Fruit fly (Drosophila melanogaster) whole organism, embryonic: ENCODE results near the gene goe.

Source experiments
- Awh ChIP-seq: fragments of 200-800 bp; sonication (Bioruptor generic); IDR thresholded peaks from 2 replicates; pipeline ENCODE4, ENCODE4 v1.3.6; 2022; ENCODE audit warnings: missing biosample characterization, missing genetic modification characterization
- BEAF-32 ChIP-seq: fragments of 200-800 bp; sonication (Bioruptor generic); optimal IDR thresholded peaks from 3 replicates; lab custom pipeline; 2017; ENCODE audit warnings: missing biosample characterization, missing genetic modification characterization, mild to moderate bottlenecking, moderate library complexity, missing genetic modification reagents
- Bdp1 ChIP-seq: fragments of 200-800 bp; sonication (Bioruptor generic); optimal IDR thresholded peaks from 3 replicates; lab custom pipeline; 2016; ENCODE audit warnings: missing biosample characterization, missing genetic modification characterization
- CG10654 ChIP-seq: fragments of 200-800 bp; sonication (Bioruptor generic); optimal IDR thresholded peaks from 2 replicates; lab custom pipeline; 2016; ENCODE audit warnings: missing biosample characterization, missing genetic modification characterization
- CG10979 ChIP-seq: fragments of 200-800 bp; sonication (Bioruptor generic); optimal IDR thresholded peaks from 2 replicates; lab custom pipeline; 2018; ENCODE audit warnings: missing biosample characterization, mild to moderate bottlenecking, missing genetic modification characterization, moderate library complexity
- CG11723 ChIP-seq: fragments of 200-800 bp; sonication (Bioruptor generic); optimal IDR thresholded peaks from 2 replicates; lab custom pipeline; 2017; ENCODE audit warnings: missing biosample characterization, mild to moderate bottlenecking, missing genetic modification characterization
- CG12071 ChIP-seq: fragments of 200-800 bp; sonication (Bioruptor generic); optimal IDR thresholded peaks from 3 replicates; lab custom pipeline; 2018; ENCODE audit warnings: missing biosample characterization, mild to moderate bottlenecking, missing genetic modification characterization
- CG12155 ChIP-seq: fragments of 200-800 bp; sonication (Bioruptor generic); optimal IDR thresholded peaks from 3 replicates; lab custom pipeline; 2016; ENCODE audit warnings: missing biosample characterization, missing genetic modification characterization
- CG2199 ChIP-seq: fragments of 200-800 bp; sonication (Bioruptor generic); IDR thresholded peaks from 3 replicates; pipeline ENCODE4 v1.3.6; 2022; ENCODE audit warnings: missing biosample characterization, missing genetic modification characterization
- CG2678 ChIP-seq: fragments of 200-800 bp; sonication (Bioruptor generic); optimal IDR thresholded peaks from 3 replicates; lab custom pipeline; 2019; ENCODE audit warnings: missing biosample characterization, mild to moderate bottlenecking, missing genetic modification characterization, moderate library complexity
- CG2712 ChIP-seq: fragments of 200-800 bp; optimal IDR thresholded peaks from 3 replicates; lab custom pipeline; 2019; ENCODE audit warnings: missing biosample characterization, mild to moderate bottlenecking, missing genetic modification characterization, moderate library complexity
- CG31365 ChIP-seq: fragments of 200-800 bp; sonication (Bioruptor generic); optimal IDR thresholded peaks from 2 replicates; lab custom pipeline; 2018; ENCODE audit warnings: missing biosample characterization, mild to moderate bottlenecking, missing genetic modification characterization
- CG31388 ChIP-seq: fragments of 200-800 bp; sonication (Bioruptor generic); optimal IDR thresholded peaks from 2 replicates; lab custom pipeline; 2016; ENCODE audit warnings: missing biosample characterization, missing genetic modification characterization
- CG32532 ChIP-seq: fragments of 200-800 bp; sonication (Bioruptor generic); IDR thresholded peaks from 2 replicates; pipeline ENCODE4 v1.3.6; 2022; ENCODE audit warnings: missing biosample characterization, missing genetic modification characterization
- CG5180 ChIP-seq: fragments of 200-800 bp; sonication (Bioruptor generic); optimal IDR thresholded peaks from 3 replicates; lab custom pipeline; 2017; ENCODE audit warnings: missing biosample characterization, missing genetic modification characterization, mild to moderate bottlenecking, moderate library complexity, missing genetic modification reagents
- CG6791 ChIP-seq: fragments of 200-800 bp; sonication (Bioruptor generic); IDR thresholded peaks from 3 replicates; pipeline ENCODE4 v1.3.6; 2022; ENCODE audit warnings: missing biosample characterization, missing genetic modification characterization; ENCODE audit not compliant: partially characterized antibody
- CG7372 ChIP-seq: fragments of 200-800 bp; sonication (Bioruptor generic); IDR thresholded peaks from 2 replicates; pipeline ENCODE4 v1.3.6; 2022; ENCODE audit warnings: missing biosample characterization, missing genetic modification characterization
- CTCF ChIP-seq: fragments of 200-800 bp; sonication (Bioruptor generic); optimal IDR thresholded peaks from 2 replicates; lab custom pipeline; 2017; ENCODE audit warnings: missing biosample characterization, mild to moderate bottlenecking, missing genetic modification characterization, moderate library complexity
- Drgx ChIP-seq: fragments of 200-800 bp; sonication (Bioruptor generic); IDR thresholded peaks from 2 replicates; pipeline ENCODE4 v1.3.6; 2022; ENCODE audit warnings: missing biosample characterization, missing genetic modification characterization
- E2f2 ChIP-seq: fragments of 200-800 bp; sonication (Bioruptor generic); IDR thresholded peaks from 2 replicates; pipeline ENCODE4 v1.3.6; 2022; ENCODE audit warnings: missing biosample characterization, missing genetic modification characterization
- Elba2 ChIP-seq: fragments of 200-800 bp; sonication (Bioruptor generic); optimal IDR thresholded peaks from 3 replicates; lab custom pipeline; 2016; ENCODE audit warnings: missing biosample characterization, missing genetic modification characterization
- HLH4C ChIP-seq: fragments of 200-800 bp; sonication (Bioruptor generic); IDR thresholded peaks from 3 replicates; pipeline ENCODE4 v1.3.6; 2022; ENCODE audit warnings: missing biosample characterization, missing genetic modification characterization; ENCODE audit not compliant: partially characterized antibody
- Lhr ChIP-seq: fragments of 200-800 bp; sonication (Bioruptor generic); optimal IDR thresholded peaks from 3 replicates; lab custom pipeline; 2017; ENCODE audit warnings: mild to moderate bottlenecking, missing biosample characterization, missing genetic modification reagents, missing genetic modification characterization
- NFAT ChIP-seq: fragments of 200-800 bp; sonication (Bioruptor generic); IDR thresholded peaks from 2 replicates; pipeline ENCODE4 v1.3.6; 2022; ENCODE audit warnings: missing biosample characterization, missing genetic modification characterization
- Neu2 ChIP-seq: fragments of 200-800 bp; sonication (Bioruptor generic); optimal IDR thresholded peaks from 3 replicates; lab custom pipeline; 2016; ENCODE audit warnings: missing biosample characterization, missing genetic modification characterization, borderline replicate concordance
- Six4 ChIP-seq: fragments of 200-800 bp; sonication (Bioruptor generic); optimal IDR thresholded peaks from 2 replicates; lab custom pipeline; 2016; ENCODE audit warnings: missing biosample characterization, missing genetic modification characterization
- Spps ChIP-seq: fragments of 200-800 bp; sonication (Bioruptor generic); optimal IDR thresholded peaks from 2 replicates; lab custom pipeline; 2018; ENCODE audit warnings: missing biosample characterization, mild to moderate bottlenecking, missing genetic modification characterization
- Sry-β ChIP-seq: fragments of 200-800 bp; sonication (Bioruptor generic); optimal IDR thresholded peaks from 2 replicates; lab custom pipeline; 2018; ENCODE audit warnings: missing biosample characterization, mild to moderate bottlenecking, missing genetic modification characterization, moderate library complexity
- Sry-δ ChIP-seq: fragments of 200-800 bp; sonication (Bioruptor generic); optimal IDR thresholded peaks from 2 replicates; lab custom pipeline; 2016; ENCODE audit warnings: missing biosample characterization, missing genetic modification characterization
- Stat92E ChIP-seq, 3 experiments: fragments of >200 bp in 2 of 3; fragments of 200-800 bp in 1 of 3; sonication (Bioruptor generic) in 1 of 3; optimal IDR thresholded peaks; 2 replicates each; lab custom pipeline; 2017 to 2019; ENCODE audit warnings: missing biosample characterization in 3 of 3, missing genetic modification characterization in 3 of 3, mild to moderate bottlenecking in 1 of 3, moderate library complexity in 1 of 3
- aop ChIP-seq: fragments of 200-800 bp; sonication (Bioruptor generic); IDR thresholded peaks from 2 replicates; pipeline ENCODE4 v1.3.6; 2022; ENCODE audit warnings: missing biosample characterization, missing genetic modification characterization
- bbx ChIP-seq: fragments of 200-800 bp; sonication (Bioruptor generic); IDR thresholded peaks from 2 replicates; pipeline ENCODE4 v1.3.6; 2022; ENCODE audit warnings: missing biosample characterization, missing genetic modification characterization; ENCODE audit not compliant: partially characterized antibody
- bsh ChIP-seq, 2 experiments: fragments of 200-800 bp; sonication (Bioruptor generic); optimal IDR thresholded peaks; 2 replicates each; lab custom pipeline; 2017 to 2018; ENCODE audit warnings: mild to moderate bottlenecking in 2 of 2, missing biosample characterization in 2 of 2, missing genetic modification characterization in 2 of 2, moderate library complexity in 1 of 2
- cas ChIP-seq: fragments of 200-800 bp; sonication (Bioruptor generic); IDR thresholded peaks from 2 replicates; pipeline ENCODE4 v1.3.6; 2022; ENCODE audit warnings: missing biosample characterization, missing genetic modification characterization
- danr ChIP-seq: fragments of 200-800 bp; sonication (Bioruptor generic); IDR thresholded peaks from 2 replicates; pipeline ENCODE4 v1.3.6; 2022; ENCODE audit warnings: missing biosample characterization, missing genetic modification characterization
- dmrt11E ChIP-seq: fragments of 200-800 bp; sonication (Bioruptor generic); optimal IDR thresholded peaks from 3 replicates; lab custom pipeline; 2018; ENCODE audit warnings: missing biosample characterization, mild to moderate bottlenecking, missing genetic modification characterization, moderate library complexity
- eve ChIP-seq, 2 experiments: fragments of >200 bp; optimal IDR thresholded peaks; 2 replicates each; lab custom pipeline; 2017; ENCODE audit warnings: missing biosample characterization in 2 of 2, missing genetic modification characterization in 2 of 2
- fd96Cb ChIP-seq: fragments of 200-800 bp; sonication (Bioruptor generic); optimal IDR thresholded peaks from 2 replicates; lab custom pipeline; 2018; ENCODE audit warnings: missing biosample characterization, mild to moderate bottlenecking, missing genetic modification characterization, moderate library complexity
- inv ChIP-seq: fragments of 200-800 bp; sonication (Bioruptor generic); IDR thresholded peaks from 2 replicates; pipeline ENCODE4 v1.3.6; 2022; ENCODE audit warnings: missing biosample characterization, missing genetic modification characterization; ENCODE audit not compliant: partially characterized antibody
- jumu ChIP-seq: fragments of 200-800 bp; sonication (Bioruptor generic); optimal IDR thresholded peaks from 3 replicates; lab custom pipeline; 2016; ENCODE audit warnings: missing biosample characterization, missing genetic modification characterization
- nau ChIP-seq: fragments of 200-800 bp; sonication (Bioruptor generic); optimal IDR thresholded peaks from 3 replicates; lab custom pipeline; 2017; ENCODE audit warnings: missing biosample characterization, mild to moderate bottlenecking, missing genetic modification characterization, missing genetic modification reagents
- org-1 ChIP-seq: fragments of 200-800 bp; sonication (Bioruptor generic); optimal IDR thresholded peaks from 2 replicates; lab custom pipeline; 2017; ENCODE audit warnings: missing biosample characterization, missing genetic modification characterization
- p53 ChIP-seq: fragments of 200-800 bp; sonication (Bioruptor generic); optimal IDR thresholded peaks from 2 replicates; lab custom pipeline; 2016; ENCODE audit warnings: missing biosample characterization, missing genetic modification characterization
- phol ChIP-seq: fragments of 200-800 bp; sonication (Bioruptor generic); optimal IDR thresholded peaks from 3 replicates; lab custom pipeline; 2018; ENCODE audit warnings: missing biosample characterization, mild to moderate bottlenecking, missing genetic modification characterization, moderate library complexity
- pzg ChIP-seq: fragments of 200-800 bp; sonication (Bioruptor generic); optimal IDR thresholded peaks from 3 replicates; lab custom pipeline; 2018; ENCODE audit warnings: missing biosample characterization, mild to moderate bottlenecking, missing genetic modification characterization, moderate library complexity
- sisA ChIP-seq: fragments of 200-800 bp; sonication (Bioruptor generic); IDR thresholded peaks from 2 replicates; pipeline ENCODE4 v1.3.6; 2022; ENCODE audit warnings: missing biosample characterization, missing genetic modification characterization
- ssp ChIP-seq: fragments of 200-800 bp; sonication (Bioruptor generic); IDR thresholded peaks from 2 replicates; pipeline ENCODE4 v1.3.6; 2022; ENCODE audit warnings: missing biosample characterization, missing genetic modification characterization
- tio ChIP-seq: fragments of 200-800 bp; sonication (Bioruptor generic); optimal IDR thresholded peaks from 2 replicates; lab custom pipeline; 2017; ENCODE audit warnings: missing biosample characterization, missing genetic modification characterization, inconsistent platforms
- tll ChIP-seq, 2 experiments: fragments of 200-800 bp in 1 of 2; fragments of >200 bp in 1 of 2; sonication (Bioruptor generic) in 1 of 2; optimal IDR thresholded peaks; 2 replicates each; lab custom pipeline; 2017 to 2019; ENCODE audit warnings: missing biosample characterization in 2 of 2, missing genetic modification characterization in 2 of 2, mild to moderate bottlenecking in 1 of 2, moderate library complexity in 1 of 2
- zfh1 ChIP-seq: fragments of 200-800 bp; sonication (Bioruptor generic); IDR thresholded peaks from 3 replicates; pipeline ENCODE4 v1.3.6; 2022; ENCODE audit warnings: missing biosample characterization, missing genetic modification characterization

goe gene

DNA sequence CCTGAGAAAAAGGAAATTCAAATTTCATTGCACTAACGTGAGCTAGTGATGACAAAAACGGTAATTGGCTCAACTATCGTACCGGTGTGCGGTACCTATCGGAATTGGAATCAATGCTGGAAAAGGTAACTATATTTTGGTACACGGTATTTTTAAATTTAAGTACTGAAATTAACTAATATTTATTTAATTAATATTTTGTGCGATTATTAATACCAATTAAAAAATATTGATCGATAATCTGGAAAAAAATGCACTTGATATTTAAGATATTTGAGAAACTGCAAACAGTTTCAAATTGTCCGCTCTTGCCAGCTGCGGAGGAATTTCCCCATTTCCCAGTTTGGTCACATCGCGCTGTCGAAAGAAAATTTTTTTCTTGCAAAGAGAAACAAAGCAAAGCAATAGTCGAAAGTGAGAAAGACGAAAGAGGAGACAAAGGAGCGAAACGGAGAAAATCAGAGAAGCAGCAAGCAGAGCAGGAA is 35.7 kb upstream of the goe start (continued):
- TF ChIP-seq bbx (GFP tag; lab: Robert Waterston, UW) (peak; percentile 39; the same call in 1 of the 2 replicates), zfh1 (0 out of 3 replicates have a peak, but pooled peaks have one; percentile 31), pzg (GFP tag; lab: Kevin White, UChicago) (peak; percentile 38), ssp (GFP tag; lab: Robert Waterston, UW) (no peak), CG2199 (GFP tag; lab: Robert Waterston, UW) (no peak), nau (GFP tag; lab: Kevin White, UChicago) (no peak), CG10654 (GFP tag; lab: Kevin White, UChicago) (no peak), Six4 (GFP tag; lab: Kevin White, UChicago) (no peak), CG31365 (tag; lab: Kevin White, UChicago) (no peak), CG31388 (no peak), Awh (GFP tag; lab: Robert Waterston, UW) (no peak), CG11723 (GFP tag; lab: Kevin White, UChicago) (no peak), phol (peak; percentile 1), cas (GFP tag; lab: Robert Waterston, UW) (no peak), danr (GFP tag; lab: Robert Waterston, UW) (no peak), Neu2 (GFP tag; lab: Kevin White, UChicago) (no peak), dmrt11E (tag; lab: Kevin White, UChicago) (no peak), org-1 (GFP tag; lab: Kevin White, UChicago) (no peak), Lhr (GFP tag; lab: Kevin White, UChicago) (peak; percentile 14), tio (GFP tag; lab: Kevin White, UChicago) (no peak), CG12155 (GFP tag; lab: Kevin White, UChicago) (no peak), Sry-δ (GFP tag; lab: Kevin White, UChicago) (peak; percentile 72), tll (GFP tag; optimal IDR thresholded peaks at IDR 0.05; lab: Kevin White, UChicago) (no peak), jumu (GFP tag; lab: Kevin White, UChicago) (no peak), Spps (tag; lab: Kevin White, UChicago) (no peak), sisA (GFP tag; lab: Robert Waterston, UW) (no peak), CTCF (GFP tag; lab: Kevin White, UChicago) (no peak), Sry-β (no peak), CG12071 (GFP tag; lab: Kevin White, UChicago) (no peak), bsh (GFP tag; optimal IDR thresholded peaks at IDR 0.05; lab: Kevin White, UChicago) (no peak), Drgx (GFP tag; lab: Robert Waterston, UW) (no peak), Stat92E (GFP tag; optimal IDR thresholded peaks at IDR 0.05; lab: Kevin White, UChicago) (no peak), CG2712 (tag; lab: Kevin White, UChicago) (peak; percentile 21), HLH4C (0 out of 3 replicates have a peak, but pooled peaks have one; percentile 51), Bdp1 (GFP tag; lab: Kevin White, UChicago) (no peak), CG32532 (GFP tag; lab: Robert Waterston, UW) (no peak), CG10979 (tag; lab: Kevin White, UChicago) (no peak), CG7372 (GFP tag; lab: Robert Waterston, UW) (no peak), CG5180 (no peak), NFAT (GFP tag; lab: Robert Waterston, UW) (0 out of 2 replicates have a peak, but pooled peaks have one; percentile 31), CG2678 (no peak), CG6791 (peak; percentile 58; the same call in 2 of the 3 replicates), Elba2 (no peak), inv (GFP tag; lab: Robert Waterston, UW) (peak; percentile 51; the same call in 1 of the 2 replicates), fd96Cb (tag; lab: Kevin White, UChicago) (no peak), eve (GFP tag; optimal IDR thresholded peaks at IDR 0.05; lab: Kevin White, UChicago) (no peak), E2f2 (GFP tag; lab: Robert Waterston, UW) (peak; percentile 86), aop (no peak), BEAF-32 (peak; percentile 76), p53 (GFP tag; lab: Kevin White, UChicago) (no peak)
